Worm (Caenorhabditis elegans): ENCODE measurements around the gene mrps-5.

ce11 chrV:12596196-12596595, 32.9 kb downstream of the mrps-5 start, which contains the start of gene mma-1:
- TF ChIP-seq egl-27 (tag; optimal IDR thresholded peaks at IDR 0.05) (no peak), efl-3 (GFP tag; optimal IDR thresholded peaks at IDR 0.05) (no peak), pqm-1 (tag; optimal IDR thresholded peaks at IDR 0.05) (no peak), fos-1 (tag; optimal IDR thresholded peaks at IDR 0.05) (no peak), zag-1 (tag; optimal IDR thresholded peaks at IDR 0.05) (no peak), efl-1 (optimal IDR thresholded peaks at IDR 0.05) (no peak), efl-1 (GFP tag; optimal IDR thresholded peaks at IDR 0.05 in 1 of 2) (no peak), ztf-11 (tag; optimal IDR thresholded peaks at IDR 0.05) (no peak), fkh-8 (tag; optimal IDR thresholded peaks at IDR 0.05) (no peak), snpc-4 (tag; optimal IDR thresholded peaks at IDR 0.05) (no peak), lin-15B (tag; optimal IDR thresholded peaks at IDR 0.05) (no peak), nhr-77 (tag; optimal IDR thresholded peaks at IDR 0.05) (no peak)

All from whole organism, L1 larva.